Worm (Caenorhabditis elegans) whole organism, late embryonic: Measurements from ENCODE around the gene Y40B10A.9.

Source experiments
- T23F11.4 ChIP-seq: fragments of 200-800 bp; sonication (Bioruptor generic); optimal IDR thresholded peaks from 2 replicates; lab custom pipeline; 2018; ENCODE audit warnings: mild to moderate bottlenecking, missing genetic modification characterization, missing compliant biosample characterization
- ama-1 ChIP-seq: fragments of 150-350 bp; optimal IDR thresholded peaks from 2 replicates; lab custom pipeline; 2014
- ceh-18 ChIP-seq: sonication (generic microtip); optimal IDR thresholded peaks from 2 replicates; lab custom pipeline; 2016; ENCODE audit warnings: missing genetic modification characterization, missing compliant biosample characterization
- elt-2 ChIP-seq: sonication (generic microtip); optimal IDR thresholded peaks from 2 replicates; lab custom pipeline; 2016; ENCODE audit warnings: missing genetic modification reagents, missing genetic modification characterization, missing compliant biosample characterization
- fax-1 ChIP-seq: sonication (generic microtip); optimal IDR thresholded peaks from 2 replicates; lab custom pipeline; 2016; ENCODE audit warnings: missing genotype, missing genetic modification characterization, missing compliant biosample characterization
- fkh-10 ChIP-seq: fragments of 150-350 bp; optimal IDR thresholded peaks from 2 replicates; lab custom pipeline; 2014; ENCODE audit warnings: missing biosample characterization, missing genetic modification reagents, missing genetic modification characterization
- fkh-6 ChIP-seq: sonication (generic microtip); optimal IDR thresholded peaks from 2 replicates; lab custom pipeline; 2016; ENCODE audit warnings: missing genetic modification characterization, missing compliant biosample characterization
- madf-2 ChIP-seq: sonication (generic microtip); optimal IDR thresholded peaks from 2 replicates; lab custom pipeline; 2017; ENCODE audit warnings: missing genetic modification characterization, missing compliant biosample characterization
- pqm-1 ChIP-seq: sonication (generic microtip); optimal IDR thresholded peaks from 2 replicates; lab custom pipeline; 2016; ENCODE audit warnings: missing genetic modification characterization, missing compliant biosample characterization
- tbx-2 ChIP-seq: sonication (generic microtip); optimal IDR thresholded peaks from 2 replicates; lab custom pipeline; 2016; ENCODE audit warnings: missing genetic modification characterization, missing compliant biosample characterization
- ztf-16 ChIP-seq: sonication (generic microtip); optimal IDR thresholded peaks from 2 replicates; lab custom pipeline; 2017; ENCODE audit warnings: missing genetic modification characterization, missing compliant biosample characterization

DNA sequence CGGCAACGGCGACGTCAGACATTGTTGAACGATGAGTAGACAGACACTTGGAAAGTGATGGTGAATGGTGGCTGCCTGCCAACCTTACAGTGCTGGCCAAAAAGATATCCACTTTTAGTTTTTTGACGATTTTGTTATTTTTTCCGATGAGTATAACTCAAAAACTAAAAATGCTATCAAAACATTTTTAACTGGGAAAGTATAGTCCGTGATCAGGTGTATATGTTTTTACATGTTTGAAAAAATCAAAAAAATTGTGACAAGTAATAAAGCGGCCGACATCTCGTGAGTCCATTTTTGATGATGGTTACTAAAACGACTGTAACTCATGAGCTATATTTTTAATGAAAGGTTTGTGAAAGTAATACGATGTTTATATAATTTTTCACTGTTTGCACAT lies 41.3 kb downstream of the Y40B10A.9 start, which contains the start of gene hil-6:
- TF ChIP-seq fax-1 (tag; lab: Kevin White, UChicago) (no peak), ztf-16 (no peak), ceh-18 (tag; lab: Kevin White, UChicago) (no peak), madf-2 (tag; lab: Kevin White, UChicago) (no peak), elt-2 (tag; lab: Kevin White, UChicago) (no peak), pqm-1 (no peak), ama-1 (lab: Kevin White, UChicago) (no peak), fkh-6 (tag; lab: Kevin White, UChicago) (no peak), fkh-10 (GFP tag; lab: Kevin White, UChicago) (no peak), tbx-2 (tag; lab: Kevin White, UChicago) (no peak), T23F11.4 (GFP tag; lab: Kevin White, UChicago) (no peak)
